Worm (Caenorhabditis elegans) whole organism, late embryonic: Measurements from ENCODE around the gene dylt-2.

Experiments used
- K02D7.2 ChIP-seq: sonication (generic microtip); optimal IDR thresholded peaks from 2 replicates; lab custom pipeline; 2017; ENCODE audit warnings: mild to moderate bottlenecking, missing genetic modification characterization, missing compliant biosample characterization
- Y22D7AL.16 ChIP-seq: sonication (generic microtip); optimal IDR thresholded peaks from 2 replicates; lab custom pipeline; 2016; ENCODE audit warnings: missing genetic modification characterization, missing compliant biosample characterization
- ahr-1 ChIP-seq: sonication (generic microtip); optimal IDR thresholded peaks from 2 replicates; lab custom pipeline; 2016; ENCODE audit warnings: missing genetic modification characterization, missing compliant biosample characterization
- ceh-31 ChIP-seq: sonication (generic microtip); optimal IDR thresholded peaks from 2 replicates; lab custom pipeline; 2016; ENCODE audit warnings: missing genetic modification characterization, missing compliant biosample characterization
- ceh-45 ChIP-seq: fragments of 200-800 bp; sonication (Bioruptor generic); IDR thresholded peaks from 2 replicates; pipeline ENCODE4 v1.3.6; 2022; ENCODE audit warnings: missing genetic modification reagents, missing genetic modification characterization, missing compliant biosample characterization
- ceh-48 ChIP-seq: sonication (generic microtip); optimal IDR thresholded peaks from 2 replicates; lab custom pipeline; 2016; ENCODE audit warnings: missing genetic modification characterization, inconsistent platforms, missing compliant biosample characterization
- ceh-6 ChIP-seq: fragments of 200-800 bp; sonication (Bioruptor generic); optimal IDR thresholded peaks from 2 replicates; lab custom pipeline; 2018; ENCODE audit warnings: mild to moderate bottlenecking, missing genetic modification characterization, missing compliant biosample characterization
- che-1 ChIP-seq: sonication (generic microtip); optimal IDR thresholded peaks from 2 replicates; lab custom pipeline; 2016; ENCODE audit warnings: mild to moderate bottlenecking, missing genetic modification characterization, missing compliant biosample characterization
- elt-2 ChIP-seq: sonication (generic microtip); optimal IDR thresholded peaks from 2 replicates; lab custom pipeline; 2016; ENCODE audit warnings: missing genetic modification reagents, missing genetic modification characterization, missing compliant biosample characterization
- eyg-1 ChIP-seq: sonication (generic microtip); optimal IDR thresholded peaks from 2 replicates; lab custom pipeline; 2016; ENCODE audit warnings: missing genotype, missing genetic modification characterization, missing compliant biosample characterization
- fax-1 ChIP-seq: sonication (generic microtip); optimal IDR thresholded peaks from 2 replicates; lab custom pipeline; 2016; ENCODE audit warnings: missing genotype, missing genetic modification characterization, missing compliant biosample characterization
- fkh-10 ChIP-seq: fragments of 150-350 bp; optimal IDR thresholded peaks from 2 replicates; lab custom pipeline; 2014; ENCODE audit warnings: missing biosample characterization, missing genetic modification reagents, missing genetic modification characterization
- gmeb-2 ChIP-seq: sonication (generic microtip); optimal IDR thresholded peaks from 2 replicates; lab custom pipeline; 2016; ENCODE audit warnings: missing genetic modification characterization, inconsistent platforms, missing compliant biosample characterization
- hlh-13 ChIP-seq: fragments of 200-800 bp; sonication (Bioruptor generic); optimal IDR thresholded peaks from 2 replicates; lab custom pipeline; 2018; ENCODE audit warnings: mild to moderate bottlenecking, missing genetic modification characterization, missing compliant biosample characterization
- hlh-6 ChIP-seq: sonication (generic microtip); optimal IDR thresholded peaks from 2 replicates; lab custom pipeline; 2016; ENCODE audit warnings: missing genotype, missing genetic modification characterization, missing compliant biosample characterization
- lim-6 ChIP-seq: sonication (generic microtip); optimal IDR thresholded peaks from 2 replicates; lab custom pipeline; 2016; ENCODE audit warnings: missing genetic modification characterization, missing compliant biosample characterization
- lin-11 ChIP-seq: fragments of 200-800 bp; sonication (Bioruptor generic); optimal IDR thresholded peaks from 2 replicates; lab custom pipeline; 2018; ENCODE audit warnings: mild to moderate bottlenecking, missing genetic modification characterization, missing compliant biosample characterization
- mec-3 ChIP-seq: sonication (generic microtip); optimal IDR thresholded peaks from 2 replicates; lab custom pipeline; 2016; ENCODE audit warnings: borderline replicate concordance, missing genetic modification characterization, missing compliant biosample characterization
- nhr-232 ChIP-seq: sonication (generic microtip); optimal IDR thresholded peaks from 2 replicates; lab custom pipeline; 2016; ENCODE audit warnings: missing genetic modification characterization, missing compliant biosample characterization
- pat-9 ChIP-seq: fragments of 200-800 bp; sonication (Bioruptor generic); optimal IDR thresholded peaks from 2 replicates; lab custom pipeline; 2018; ENCODE audit warnings: mild to moderate bottlenecking, missing genetic modification characterization, moderate library complexity, missing compliant biosample characterization
- pqm-1 ChIP-seq: sonication (generic microtip); optimal IDR thresholded peaks from 2 replicates; lab custom pipeline; 2016; ENCODE audit warnings: missing genetic modification characterization, missing compliant biosample characterization
- pros-1 ChIP-seq: fragments of 150-350 bp; optimal IDR thresholded peaks from 2 replicates; lab custom pipeline; 2014; ENCODE audit warnings: missing biosample characterization, missing genetic modification reagents, missing genetic modification characterization
- ref-2 ChIP-seq: sonication (generic microtip); optimal IDR thresholded peaks from 2 replicates; lab custom pipeline; 2016; ENCODE audit warnings: missing genetic modification characterization, missing compliant biosample characterization
- sox-2 ChIP-seq: fragments of 200-800 bp; sonication (Bioruptor generic); IDR thresholded peaks from 2 replicates; pipeline ENCODE4 v1.3.6; 2022; ENCODE audit warnings: missing genetic modification reagents, missing genetic modification characterization, missing compliant biosample characterization
- sox-4 ChIP-seq: sonication (generic microtip); optimal IDR thresholded peaks from 2 replicates; lab custom pipeline; 2017; ENCODE audit warnings: mild to moderate bottlenecking, missing genetic modification characterization, inconsistent platforms, missing compliant biosample characterization
- syd-9 ChIP-seq: sonication (generic microtip); optimal IDR thresholded peaks from 2 replicates; lab custom pipeline; 2016; ENCODE audit warnings: mild to moderate bottlenecking, missing genetic modification characterization, moderate library complexity, missing compliant biosample characterization
- tbx-2 ChIP-seq: sonication (generic microtip); optimal IDR thresholded peaks from 2 replicates; lab custom pipeline; 2016; ENCODE audit warnings: missing genetic modification characterization, missing compliant biosample characterization
- tbx-7 ChIP-seq: sonication (generic microtip); optimal IDR thresholded peaks from 2 replicates; lab custom pipeline; 2016; ENCODE audit warnings: missing genotype, missing genetic modification characterization, missing compliant biosample characterization
- unc-3 ChIP-seq, 2 experiments: fragments of 200-800 bp in 1 of 2; sonication (Bioruptor generic) in 1 of 2; sonication (generic microtip) in 1 of 2; conservative IDR thresholded peaks in 1 of 2; optimal IDR thresholded peaks in 1 of 2; 2 replicates each; pipeline versions ENCODE4 v1.3.6 to Lab custom; 2016 to 2022; ENCODE audit warnings: missing compliant biosample characterization in 2 of 2, missing genetic modification characterization in 2 of 2, missing genetic modification reagents in 1 of 2
- unc-42 ChIP-seq: sonication (generic microtip); optimal IDR thresholded peaks from 2 replicates; lab custom pipeline; 2016; ENCODE audit warnings: missing genotype, missing genetic modification characterization, missing compliant biosample characterization
- unc-55 ChIP-seq: sonication (generic microtip); optimal IDR thresholded peaks from 2 replicates; lab custom pipeline; 2017; ENCODE audit warnings: missing biosample characterization, missing genetic modification reagents, missing genetic modification characterization
- unc-86 ChIP-seq: sonication (generic microtip); optimal IDR thresholded peaks from 2 replicates; lab custom pipeline; 2016; ENCODE audit warnings: missing genetic modification characterization, missing compliant biosample characterization
- zip-5 ChIP-seq: sonication (generic microtip); optimal IDR thresholded peaks from 2 replicates; lab custom pipeline; 2016; ENCODE audit warnings: missing genetic modification characterization, missing compliant biosample characterization
- ztf-16 ChIP-seq: sonication (generic microtip); optimal IDR thresholded peaks from 2 replicates; lab custom pipeline; 2017; ENCODE audit warnings: missing genetic modification characterization, missing compliant biosample characterization

dylt-2 gene

ce11 chrX:8911077-8911476 is 28.9 kb downstream of the dylt-2 start, which contains the start of gene cyn-8:
TSS of gene cyn-8 (plus strand) at chrX:8911293.
- TF ChIP-seq ref-2 (tag; lab: Kevin White, UChicago) = peak; percentile 56
- no peak for TF ChIP-seq pros-1 (tag; lab: Kevin White, UChicago)
- peak; percentile 23 for TF ChIP-seq tbx-2
- peak; percentile 39 for TF ChIP-seq elt-2 (tag; lab: Kevin White, UChicago)
- no peak for TF ChIP-seq gmeb-2 (tag; lab: Kevin White, UChicago)
- TF ChIP-seq unc-42 (tag; lab: Kevin White, UChicago) = peak; percentile 72
- TF ChIP-seq ceh-31 (tag; lab: Kevin White, UChicago) = peak; percentile 38

- TF ChIP-seq zip-5 (tag; lab: Kevin White, UChicago) (no peak), unc-3 (GFP tag; conservative IDR thresholded peaks at IDR 0.05; lab: Robert Waterston, UW) (no peak), unc-3 (tag; optimal IDR thresholded peaks at IDR 0.05; lab: Kevin White, UChicago) (no peak), hlh-13 (GFP tag; lab: Kevin White, UChicago) (no peak), lim-6 (tag; lab: Kevin White, UChicago) (no peak), pqm-1 (tag; lab: Kevin White, UChicago) (no peak), sox-2 (GFP tag; lab: Robert Waterston, UW) (no peak)
- TF ChIP-seq, all 69 proteins: peak for 0
These were observed 34.9 kb downstream of the dylt-2 start, which contains the start of gene ensh-1 for ce11 chrX:8905089-8905488. TSS of gene ensh-1 (plus strand) at chrX:8905389.

- TF ChIP-seq ceh-31 (tag; lab: Kevin White, UChicago) = no peak
These were observed 37.0 kb downstream of the dylt-2 start for ce11 chrX:8902920-8903319.

ce11 chrX:8892808-8893207 is 47.2 kb downstream of the dylt-2 start, which contains the start of gene C13E3.1:
TSS of gene C13E3.1 (plus strand) at chrX:8893108.
- TF ChIP-seq ceh-45 (no peak), ceh-6 (GFP tag; lab: Kevin White, UChicago) (no peak), lin-11 (tag; lab: Kevin White, UChicago) (no peak), K02D7.2 (tag; lab: Kevin White, UChicago) (no peak), gmeb-2 (tag; lab: Kevin White, UChicago) (no peak), Y22D7AL.16 (tag; lab: Kevin White, UChicago) (no peak), ceh-48 (tag; lab: Kevin White, UChicago) (no peak), che-1 (no peak)

ce11 chrX:8891393-8891953 is 48.5 kb downstream of the dylt-2 start:
- TF ChIP-seq hlh-6 = no peak
- TF ChIP-seq elt-2 (tag; lab: Kevin White, UChicago) = peak; percentile 74
- TF ChIP-seq unc-55 (GFP tag; lab: Kevin White, UChicago) = no peak

- TF ChIP-seq unc-86 (tag; lab: Kevin White, UChicago) = no peak
- no peak for TF ChIP-seq eyg-1
- no peak for TF ChIP-seq unc-42 (tag; lab: Kevin White, UChicago)
- TF ChIP-seq nhr-232 (tag; lab: Kevin White, UChicago) = no peak
- TF ChIP-seq mec-3 (tag; lab: Kevin White, UChicago) = no peak
- no peak for TF ChIP-seq sox-4 (tag; lab: Kevin White, UChicago)
- no peak for TF ChIP-seq ceh-48 (tag; lab: Kevin White, UChicago)
- no peak for TF ChIP-seq pat-9 (tag; lab: Kevin White, UChicago)
- TF ChIP-seq fax-1 (tag; lab: Kevin White, UChicago) = no peak
- no peak for TF ChIP-seq pros-1 (tag; lab: Kevin White, UChicago)
- TF ChIP-seq K02D7.2 (tag; lab: Kevin White, UChicago) = no peak
- TF ChIP-seq unc-55 (GFP tag; lab: Kevin White, UChicago) = no peak
- no peak for TF ChIP-seq fkh-10 (GFP tag; lab: Kevin White, UChicago)
- no peak for TF ChIP-seq ztf-16
- TF ChIP-seq Y22D7AL.16 (tag; lab: Kevin White, UChicago) = no peak
- no peak for TF ChIP-seq syd-9 (tag; lab: Kevin White, UChicago)
- no peak for TF ChIP-seq ahr-1 (tag; lab: Kevin White, UChicago)
- TF ChIP-seq tbx-7 (tag; lab: Kevin White, UChicago) = no peak
- TF ChIP-seq tbx-2 = no peak
- no peak for TF ChIP-seq ceh-6 (GFP tag; lab: Kevin White, UChicago)
- TF ChIP-seq, all 69 proteins: peak for 0
These were observed 49.7 kb downstream of the dylt-2 start for ce11 chrX:8890251-8890755.
